Worm (Caenorhabditis elegans): ENCODE results near the gene BE10.1.

DNA sequence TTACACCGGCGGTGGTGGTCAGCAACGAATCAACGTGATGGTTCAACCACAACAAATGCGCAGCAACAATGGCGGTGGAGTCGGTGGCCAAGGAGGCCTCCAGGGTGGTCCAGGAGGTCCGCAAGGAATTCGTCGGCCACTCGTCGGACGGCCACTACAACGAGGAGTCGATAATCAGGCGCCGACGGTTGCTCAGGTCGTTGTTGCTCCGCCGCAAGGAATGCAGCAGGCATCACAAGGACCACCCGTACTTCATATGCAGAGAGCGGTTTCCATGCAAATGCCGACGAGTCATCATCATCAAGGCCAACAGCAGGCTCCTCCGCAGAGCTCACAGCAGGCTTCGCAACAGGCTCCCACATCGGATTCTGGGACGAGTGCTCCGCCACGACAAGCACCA is 45.8 kb downstream of the BE10.1 start:
- TF ChIP-seq ztf-23 (GFP tag; IDR thresholded peaks at IDR 0.05) (no peak), T22C8.4 (GFP tag; IDR thresholded peaks at IDR 0.05) (no peak), med-1 (GFP tag; optimal IDR thresholded peaks at IDR 0.05; ENCODE audit: insufficient read depth) (no peak), cog-1 (tag; optimal IDR thresholded peaks at IDR 0.05) (no peak), flt-1 (GFP tag; IDR thresholded peaks at IDR 0.05) (no peak)
